Worm (Caenorhabditis elegans): Measurements from ENCODE around the gene R05G9R.1.

R05G9R.1 gene

ce11 chrII:6554677-6555076, 40.9 kb upstream of the R05G9R.1 start, which contains the start of gene wrn-1:
Gene wrn-1 (plus strand): TSS chrII:6554977.
- TF ChIP-seq ces-1 (GFP tag; optimal IDR thresholded peaks at IDR 0.05) (no peak), zfp-2 (tag; optimal IDR thresholded peaks at IDR 0.05) (no peak), jun-1 (tag; optimal IDR thresholded peaks at IDR 0.05) (no peak), nhr-10 (tag; optimal IDR thresholded peaks at IDR 0.05) (no peak), attf-4 (tag; optimal IDR thresholded peaks at IDR 0.05) (no peak), hlh-11 (tag; optimal IDR thresholded peaks at IDR 0.05) (no peak), T20F7.1 (GFP tag; optimal IDR thresholded peaks at IDR 0.05) (no peak), ceh-44 (GFP tag; IDR thresholded peaks at IDR 0.05) (no peak), ztf-7 (tag; optimal IDR thresholded peaks at IDR 0.05) (no peak), vab-7 (GFP tag; IDR thresholded peaks at IDR 0.05) (no peak), lin-13 (GFP tag; optimal IDR thresholded peaks at IDR 0.05) (no peak), R02D3.7 (tag; optimal IDR thresholded peaks at IDR 0.05) (no peak), lin-1 (GFP tag; IDR thresholded peaks at IDR 0.05) (no peak)

ce11 chrII:6544842-6545410, 31.1 kb upstream of the R05G9R.1 start, which contains the start of gene lron-15:
Gene lron-15 (minus strand): TSS chrII:6544892.
- no peak for TF ChIP-seq mxl-2 (GFP tag; conservative IDR thresholded peaks at IDR 0.05)
- TF ChIP-seq duxl-1 (tag; optimal IDR thresholded peaks at IDR 0.05; ENCODE audit: poor library complexity), result no peak
- TF ChIP-seq nhr-11 (tag; optimal IDR thresholded peaks at IDR 0.05), result no peak
- TF ChIP-seq daf-12 (tag; optimal IDR thresholded peaks at IDR 0.05), result no peak

ce11 chrII:6535957-6536424, 22.2 kb upstream of the R05G9R.1 start, which contains the start of gene utp-20:
Gene utp-20 (plus strand): TSS chrII:6536374.
- TF ChIP-seq Y75B8A.6 (GFP tag; IDR thresholded peaks at IDR 0.05) (no peak), lin-38 (GFP tag; IDR thresholded peaks at IDR 0.05) (peak; percentile 95), lin-13 (GFP tag; optimal IDR thresholded peaks at IDR 0.05) (no peak), mdl-1 (tag; optimal IDR thresholded peaks at IDR 0.05) (peak; percentile 32 to 62), zfp-2 (tag; optimal IDR thresholded peaks at IDR 0.05) (no peak), dmd-6 (GFP tag; IDR thresholded peaks at IDR 0.05) (no peak), fos-1 (tag; optimal IDR thresholded peaks at IDR 0.05) (no peak), lim-7 (GFP tag; IDR thresholded peaks at IDR 0.05) (no peak), nhr-102 (tag; optimal IDR thresholded peaks at IDR 0.05) (no peak), dmd-9 (GFP tag; IDR thresholded peaks at IDR 0.05) (no peak), unc-62 (GFP tag; optimal IDR thresholded peaks at IDR 0.05 in 1 of 2) (no peak), unc-62 (tag; optimal IDR thresholded peaks at IDR 0.05) (no peak), mes-2 (tag; optimal IDR thresholded peaks at IDR 0.05; ENCODE audit: poor library complexity, severe bottlenecking) (no peak), ZK337.2 (GFP tag; IDR thresholded peaks at IDR 0.05) (no peak), unc-39 (tag; optimal IDR thresholded peaks at IDR 0.05) (no peak), nhr-10 (tag; optimal IDR thresholded peaks at IDR 0.05) (no peak), snpc-1.2 (GFP tag; IDR thresholded peaks at IDR 0.05) (no peak), zip-11 (GFP tag; IDR thresholded peaks at IDR 0.05) (no peak), pqm-1 (tag; optimal IDR thresholded peaks at IDR 0.05) (no peak), nhr-237 (tag; optimal IDR thresholded peaks at IDR 0.05) (no peak), dpl-1 (GFP tag; optimal IDR thresholded peaks at IDR 0.05) (peak; percentile 88), T20F7.1 (GFP tag; optimal IDR thresholded peaks at IDR 0.05) (peak; percentile 46), nhr-41 (GFP tag; IDR thresholded peaks at IDR 0.05) (no peak), nhr-6 (tag; optimal IDR thresholded peaks at IDR 0.05) (peak; percentile 13), set-16 (GFP tag; IDR thresholded peaks at IDR 0.05) (no peak), arid-1 (GFP tag; conservative IDR thresholded peaks at IDR 0.05) (no peak), F44E2.7 (GFP tag; IDR thresholded peaks at IDR 0.05) (no peak), ces-1 (GFP tag; optimal IDR thresholded peaks at IDR 0.05) (peak; percentile 62), daf-16 (GFP tag; optimal IDR thresholded peaks at IDR 0.05) (no peak), daf-16 (tag; optimal IDR thresholded peaks at IDR 0.05) (no peak), rbr-2 (tag; optimal IDR thresholded peaks at IDR 0.05) (peak; percentile 42), nhr-11 (tag; optimal IDR thresholded peaks at IDR 0.05) (peak; percentile 7), nhr-42 (GFP tag; IDR thresholded peaks at IDR 0.05) (no peak), aly-2 (tag; optimal IDR thresholded peaks at IDR 0.05) (no peak), Y5F2A.4 (GFP tag; optimal IDR thresholded peaks at IDR 0.05) (no peak), vab-7 (GFP tag; IDR thresholded peaks at IDR 0.05) (no peak), unc-130 (GFP tag; optimal IDR thresholded peaks at IDR 0.05) (no peak)
